Worm (Caenorhabditis elegans) whole organism, early embryonic: ENCODE data around the gene fbxc-23.

Source experiments
- B0310.2 ChIP-seq: sonication (generic microtip); optimal IDR thresholded peaks from 2 replicates; lab custom pipeline; 2016; ENCODE audit warnings: mild to moderate bottlenecking, missing genetic modification characterization, missing compliant biosample characterization
- F13C5.2 ChIP-seq: sonication (generic microtip); optimal IDR thresholded peaks from 2 replicates; lab custom pipeline; 2017; ENCODE audit warnings: mild to moderate bottlenecking, missing genetic modification characterization, inconsistent platforms, missing compliant biosample characterization
- aly-1 ChIP-seq: sonication (generic microtip); optimal IDR thresholded peaks from 2 replicates; lab custom pipeline; 2016; ENCODE audit warnings: missing genetic modification characterization, missing compliant biosample characterization
- ama-1 ChIP-seq: fragments of 150-350 bp; optimal IDR thresholded peaks from 2 replicates; lab custom pipeline; 2014
- ceh-13 ChIP-seq: fragments of 200-800 bp; sonication (Bioruptor generic); optimal IDR thresholded peaks from 2 replicates; lab custom pipeline; 2018; ENCODE audit warnings: mild to moderate bottlenecking, missing genetic modification characterization, missing compliant biosample characterization
- ceh-36 ChIP-seq: sonication (generic microtip); optimal IDR thresholded peaks from 2 replicates; lab custom pipeline; 2016; ENCODE audit warnings: missing genetic modification characterization, inconsistent platforms, missing compliant biosample characterization
- ets-7 ChIP-seq: sonication (generic microtip); optimal IDR thresholded peaks from 2 replicates; lab custom pipeline; 2016; ENCODE audit warnings: missing genotype, missing genetic modification characterization, missing compliant biosample characterization
- flt-1 ChIP-seq: fragments of 200-800 bp; sonication (Bioruptor generic); IDR thresholded peaks from 2 replicates; pipeline ENCODE4 v1.3.6; 2022; ENCODE audit warnings: missing genetic modification characterization, missing compliant biosample characterization
- hmbx-1 ChIP-seq: sonication (generic microtip); optimal IDR thresholded peaks from 2 replicates; lab custom pipeline; 2016; ENCODE audit warnings: mild to moderate bottlenecking, missing genetic modification characterization, missing compliant biosample characterization
- hmg-4 ChIP-seq: fragments of 200-800 bp; sonication (Bioruptor generic); optimal IDR thresholded peaks from 2 replicates; lab custom pipeline; 2018; ENCODE audit warnings: mild to moderate bottlenecking, missing genetic modification characterization, missing compliant biosample characterization
- hnd-1 ChIP-seq: sonication (generic microtip); optimal IDR thresholded peaks from 2 replicates; lab custom pipeline; 2016; ENCODE audit warnings: missing genetic modification characterization, missing compliant biosample characterization
- pes-1 ChIP-seq: fragments of 200-800 bp; sonication (Bioruptor generic); IDR thresholded peaks from 2 replicates; pipeline ENCODE4 v1.3.6; 2022; ENCODE audit warnings: missing genetic modification reagents, missing genetic modification characterization, missing compliant biosample characterization
- scrt-1 ChIP-seq: fragments of 200-800 bp; sonication (Bioruptor generic); IDR thresholded peaks from 2 replicates; pipeline ENCODE4 v1.3.6; 2022; ENCODE audit warnings: missing genetic modification characterization, missing compliant biosample characterization
- sea-1 ChIP-seq: fragments of 200-800 bp; sonication (Bioruptor generic); conservative IDR thresholded peaks from 2 replicates; pipeline ENCODE4 v1.3.6; 2022; ENCODE audit warnings: missing genetic modification characterization, missing compliant biosample characterization
- tbx-11 ChIP-seq: fragments of 200-800 bp; sonication (Bioruptor generic); IDR thresholded peaks from 2 replicates; pipeline ENCODE4 v1.3.6; 2022; ENCODE audit warnings: missing genetic modification characterization, missing compliant biosample characterization
- tbx-37 ChIP-seq: fragments of 200-800 bp; sonication (Bioruptor generic); conservative IDR thresholded peaks from 2 replicates; pipeline ENCODE4 v1.3.6; 2022; ENCODE audit warnings: missing genetic modification reagents, missing genetic modification characterization, missing compliant biosample characterization
- tra-4 ChIP-seq: sonication (generic microtip); optimal IDR thresholded peaks from 2 replicates; lab custom pipeline; 2017; ENCODE audit warnings: missing genetic modification characterization, missing compliant biosample characterization

Gene fbxc-23

DNA sequence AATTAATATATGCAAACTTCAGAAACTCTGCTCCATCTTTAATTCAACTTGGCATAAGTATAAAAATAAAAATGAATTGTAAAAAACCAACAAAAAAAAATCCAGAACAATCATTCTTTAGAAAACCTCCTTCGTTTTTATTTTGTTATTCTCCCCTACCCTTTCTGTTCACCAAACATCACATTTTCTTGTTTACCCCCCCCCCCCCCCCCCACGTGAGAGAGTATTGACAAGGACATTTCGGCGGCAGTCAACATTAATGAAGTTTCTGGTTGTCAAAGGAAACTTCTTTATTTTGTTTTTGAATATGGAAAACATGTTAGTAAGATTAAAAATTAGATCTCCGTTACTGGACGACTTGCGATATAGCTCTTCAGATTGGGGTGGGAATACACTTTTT lies 18.2 kb upstream of the fbxc-23 start:
- no peak for TF ChIP-seq tbx-11
- no peak for TF ChIP-seq F13C5.2
- TF ChIP-seq B0310.2 (tag; lab: Kevin White, UChicago) = no peak
- TF ChIP-seq ama-1 (lab: Kevin White, UChicago) = no peak
- no peak for TF ChIP-seq ceh-36
- no peak for TF ChIP-seq hmg-4 (GFP tag; lab: Kevin White, UChicago)
- TF ChIP-seq hnd-1 (tag; lab: Kevin White, UChicago) = no peak
- no peak for TF ChIP-seq flt-1 (GFP tag; lab: Robert Waterston, UW)
- no peak for TF ChIP-seq ets-7 (tag; lab: Kevin White, UChicago)
- TF ChIP-seq pes-1 (GFP tag; lab: Robert Waterston, UW) = no peak
- no peak for TF ChIP-seq aly-1
- TF ChIP-seq hmbx-1 (tag; lab: Kevin White, UChicago) = no peak
- no peak for TF ChIP-seq sea-1 (GFP tag; lab: Robert Waterston, UW)
- TF ChIP-seq tra-4 (tag; lab: Kevin White, UChicago) = no peak
- no peak for TF ChIP-seq ceh-13
- TF ChIP-seq scrt-1 (GFP tag; lab: Robert Waterston, UW) = no peak

DNA sequence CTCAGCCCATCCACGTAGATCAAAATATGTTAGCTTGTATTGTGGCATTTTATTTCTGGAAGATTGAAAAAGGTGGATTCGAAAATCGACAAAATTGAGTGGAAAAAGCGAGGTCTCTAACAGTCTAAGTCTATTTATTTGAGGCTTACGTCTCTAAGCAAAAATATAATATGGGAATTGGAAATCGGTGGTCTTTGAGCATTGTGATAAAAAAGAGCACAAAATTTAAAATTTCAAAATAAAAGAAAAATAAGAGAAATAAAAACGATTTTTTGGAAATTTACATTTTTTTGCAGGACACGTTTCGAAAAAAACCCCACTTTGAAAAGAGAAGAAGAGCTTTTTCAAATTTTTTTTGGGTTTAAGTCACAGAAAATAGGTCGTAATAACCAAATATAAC lies 16.7 kb upstream of the fbxc-23 start, which contains the start of gene gst-15:
Gene gst-15, minus strand, starts transcription at position 101 of the 400 bp plus-strand sequence.
- TF ChIP-seq ama-1 (lab: Kevin White, UChicago) (no peak), hmg-4 (GFP tag; lab: Kevin White, UChicago) (no peak), tbx-11 (no peak), ceh-36 (no peak), sea-1 (GFP tag; lab: Robert Waterston, UW) (no peak), ets-7 (tag; lab: Kevin White, UChicago) (no peak), F13C5.2 (no peak), aly-1 (no peak)

DNA sequence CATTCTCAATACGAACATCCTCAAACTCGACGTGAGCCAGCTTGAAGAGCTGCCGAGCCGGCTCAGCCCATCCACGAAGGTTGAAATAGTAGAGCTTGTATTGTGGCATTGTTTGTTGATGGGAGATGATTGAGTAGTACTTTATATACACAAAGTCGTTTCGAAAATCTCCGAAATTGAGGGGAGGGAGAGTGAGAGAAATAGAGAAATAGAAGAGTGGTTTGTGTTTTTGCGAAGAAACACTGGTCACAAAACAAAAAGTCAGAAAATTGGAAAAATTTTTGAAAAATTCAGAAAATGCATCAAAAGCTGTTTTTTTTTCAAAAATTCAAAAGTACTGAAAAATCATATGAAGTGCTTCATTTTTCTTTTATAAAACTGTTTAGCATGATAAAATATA lies 14.8 kb upstream of the fbxc-23 start, which contains the start of gene gst-24:
Gene gst-24, minus strand, starts transcription at position 181 of the 400 bp plus-strand sequence.
- TF ChIP-seq sea-1 (GFP tag; lab: Robert Waterston, UW) = no peak
- no peak for TF ChIP-seq hnd-1 (tag; lab: Kevin White, UChicago)
- TF ChIP-seq ama-1 (lab: Kevin White, UChicago) = no peak
- TF ChIP-seq ets-7 (tag; lab: Kevin White, UChicago) = no peak
- TF ChIP-seq scrt-1 (GFP tag; lab: Robert Waterston, UW) = no peak
- no peak for TF ChIP-seq ceh-13
- TF ChIP-seq aly-1 = no peak
- no peak for TF ChIP-seq flt-1 (GFP tag; lab: Robert Waterston, UW)
- TF ChIP-seq hmg-4 (GFP tag; lab: Kevin White, UChicago) = no peak
- TF ChIP-seq tbx-37 (GFP tag; lab: Robert Waterston, UW) = no peak
- TF ChIP-seq tra-4 (tag; lab: Kevin White, UChicago) = no peak
- TF ChIP-seq pes-1 (GFP tag; lab: Robert Waterston, UW) = no peak
- TF ChIP-seq ceh-36 = no peak
- no peak for TF ChIP-seq hmbx-1 (tag; lab: Kevin White, UChicago)

DNA sequence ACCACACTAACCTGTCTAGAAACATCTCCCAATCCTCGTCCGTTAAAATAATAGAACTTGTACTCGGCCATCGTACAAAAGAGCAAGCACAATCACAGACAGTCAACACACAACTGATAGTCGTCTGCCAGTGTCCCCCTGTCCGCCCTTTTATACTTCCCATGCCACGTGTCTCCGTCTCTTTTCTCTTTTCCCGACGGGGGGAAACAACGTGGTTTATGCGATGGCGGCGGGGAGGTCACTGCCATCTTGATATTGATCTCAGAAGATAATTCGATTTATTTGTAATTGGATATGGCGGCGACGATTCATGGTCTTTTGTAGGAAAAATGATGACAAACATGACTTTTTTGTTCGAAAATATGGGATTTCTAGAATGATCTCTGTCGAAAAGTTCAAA lies 13.3 kb upstream of the fbxc-23 start, which contains the start of gene gst-20:
Gene gst-20, minus strand, starts transcription at position 170 of the 400 bp plus-strand sequence.
- TF ChIP-seq hnd-1 (tag; lab: Kevin White, UChicago) (no peak), scrt-1 (GFP tag; lab: Robert Waterston, UW) (no peak), F13C5.2 (no peak), ets-7 (tag; lab: Kevin White, UChicago) (no peak), hmg-4 (GFP tag; lab: Kevin White, UChicago) (no peak), ceh-36 (no peak), ama-1 (lab: Kevin White, UChicago) (no peak), B0310.2 (tag; lab: Kevin White, UChicago) (no peak), tbx-37 (GFP tag; lab: Robert Waterston, UW) (no peak)

DNA sequence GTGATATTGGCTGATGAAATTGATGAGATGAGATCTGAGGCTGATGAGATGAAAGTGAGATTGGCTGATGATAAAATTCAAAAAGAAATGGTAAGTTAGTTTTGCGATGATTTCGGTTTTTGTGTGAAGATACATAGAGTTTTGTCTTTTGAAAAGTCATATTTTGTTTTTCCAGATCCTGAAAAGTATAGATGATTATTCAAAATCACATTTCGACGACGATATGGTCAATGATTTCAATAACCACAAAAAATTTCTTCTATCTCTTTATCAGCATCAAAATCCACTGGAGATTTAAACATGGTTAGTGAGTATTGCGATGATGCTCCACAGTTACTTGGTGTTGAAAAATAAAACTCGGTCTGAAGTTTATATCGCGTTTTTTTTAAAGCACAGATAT lies 4.5 kb upstream of the fbxc-23 start, which contains the start of gene csp-1:
Gene csp-1, plus strand, starts transcription at position 301 of the 400 bp plus-strand sequence.
- no peak for TF ChIP-seq hmbx-1 (tag; lab: Kevin White, UChicago)
- TF ChIP-seq ama-1 (lab: Kevin White, UChicago) = no peak
- no peak for TF ChIP-seq aly-1
- no peak for TF ChIP-seq hnd-1 (tag; lab: Kevin White, UChicago)
- no peak for TF ChIP-seq sea-1 (GFP tag; lab: Robert Waterston, UW)
- TF ChIP-seq tbx-37 (GFP tag; lab: Robert Waterston, UW) = no peak
- no peak for TF ChIP-seq ceh-36
- TF ChIP-seq flt-1 (GFP tag; lab: Robert Waterston, UW) = no peak
- no peak for TF ChIP-seq hmg-4 (GFP tag; lab: Kevin White, UChicago)
- TF ChIP-seq F13C5.2 = no peak
- no peak for TF ChIP-seq ets-7 (tag; lab: Kevin White, UChicago)
- TF ChIP-seq scrt-1 (GFP tag; lab: Robert Waterston, UW) = no peak
- TF ChIP-seq pes-1 (GFP tag; lab: Robert Waterston, UW) = no peak

DNA sequence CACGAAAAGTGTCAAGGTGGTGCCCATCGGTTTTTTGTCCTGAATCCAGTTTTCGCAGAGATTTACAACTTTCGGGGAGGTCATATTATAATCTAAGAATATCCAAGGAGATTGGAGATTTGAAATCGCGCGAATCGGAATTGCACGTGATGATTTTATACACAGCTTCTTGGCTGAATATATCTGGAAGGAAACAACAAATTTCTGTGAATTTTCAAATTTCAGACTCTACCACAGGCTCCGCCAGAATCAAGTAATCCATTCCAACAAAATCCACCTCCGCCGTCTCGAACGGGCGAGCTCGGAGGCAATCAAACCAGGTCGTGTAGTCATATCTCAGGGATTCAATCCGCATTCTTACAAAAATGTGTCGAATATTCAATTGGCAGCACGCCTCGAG lies 1.1 kb downstream of the fbxc-23 start:
- TF ChIP-seq aly-1 = no peak
- TF ChIP-seq sea-1 (GFP tag; lab: Robert Waterston, UW) = no peak
- TF ChIP-seq ama-1 (lab: Kevin White, UChicago) = no peak
- no peak for TF ChIP-seq hnd-1 (tag; lab: Kevin White, UChicago)
- TF ChIP-seq flt-1 (GFP tag; lab: Robert Waterston, UW) = no peak
- no peak for TF ChIP-seq pes-1 (GFP tag; lab: Robert Waterston, UW)

DNA sequence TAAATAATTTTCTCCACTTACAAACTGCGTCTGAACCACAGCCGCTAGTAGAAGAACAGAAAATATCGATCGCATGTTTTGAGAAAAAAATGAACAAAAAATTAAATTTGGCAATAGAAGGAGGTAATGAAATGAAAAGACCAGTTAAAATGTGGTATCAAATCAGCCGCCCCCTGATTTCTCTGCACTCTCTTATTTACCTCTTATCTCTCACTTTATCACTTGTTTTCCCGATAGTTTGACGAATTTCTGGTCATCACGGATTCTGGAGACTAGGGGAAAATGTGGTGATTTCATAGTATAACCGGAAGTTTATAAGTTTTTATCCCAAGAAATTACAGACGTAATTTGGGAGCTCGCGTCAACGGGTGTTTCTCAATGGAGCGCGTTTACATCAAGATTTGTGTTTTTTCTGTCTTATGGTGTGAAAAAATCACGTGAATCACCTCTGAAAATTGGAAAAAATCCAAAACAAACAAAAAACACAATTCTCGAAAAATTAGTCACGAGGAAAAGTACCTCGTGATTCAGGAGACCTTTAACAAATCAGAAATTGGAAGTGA lies 2.6 kb downstream of the fbxc-23 start, which contains the start of gene clec-146:
Gene clec-146, minus strand, starts transcription at position 116 of the 563 bp plus-strand sequence.
- no peak for TF ChIP-seq hmg-4 (GFP tag; lab: Kevin White, UChicago)
- no peak for TF ChIP-seq sea-1 (GFP tag; lab: Robert Waterston, UW)
- no peak for TF ChIP-seq ets-7 (tag; lab: Kevin White, UChicago)
- TF ChIP-seq scrt-1 (GFP tag; lab: Robert Waterston, UW) = no peak
- no peak for TF ChIP-seq aly-1
- no peak for TF ChIP-seq pes-1 (GFP tag; lab: Robert Waterston, UW)
- no peak for TF ChIP-seq ama-1 (lab: Kevin White, UChicago)
- TF ChIP-seq F13C5.2 = no peak
- TF ChIP-seq tra-4 (tag; lab: Kevin White, UChicago) = no peak
- no peak for TF ChIP-seq hnd-1 (tag; lab: Kevin White, UChicago)
- TF ChIP-seq tbx-11 = no peak
- no peak for TF ChIP-seq hmbx-1 (tag; lab: Kevin White, UChicago)
- no peak for TF ChIP-seq ceh-36
- no peak for TF ChIP-seq flt-1 (GFP tag; lab: Robert Waterston, UW)
- no peak for TF ChIP-seq B0310.2 (tag; lab: Kevin White, UChicago)
- no peak for TF ChIP-seq ceh-13
- no peak for TF ChIP-seq tbx-37 (GFP tag; lab: Robert Waterston, UW)
